Fruit fly (Drosophila melanogaster): Measurements from ENCODE around the gene Hcf.
A peak's percentile ranks its signal among the peaks of the same experiment; 100 is the strongest.

Gene Hcf

dm6 chr4:416288-416687 is 56.5 kb downstream of the Hcf start (continued):
- no peak for TF ChIP-seq dan (GFP tag; IDR thresholded peaks at IDR 0.05)
- TF ChIP-seq CG18599 (GFP tag; optimal IDR thresholded peaks at IDR 0.05) = no peak
- TF ChIP-seq BtbVII (GFP tag; optimal IDR thresholded peaks at IDR 0.05) = peak; percentile 2
- no peak for TF ChIP-seq gcm (GFP tag; optimal IDR thresholded peaks at IDR 0.05)
- no peak for TF ChIP-seq CG5180 (GFP tag; optimal IDR thresholded peaks at IDR 0.05)
- peak; percentile 8 for TF ChIP-seq HmgZ (tag; optimal IDR thresholded peaks at IDR 0.05)
- no peak for TF ChIP-seq pnt (GFP tag; optimal IDR thresholded peaks at IDR 0.05)
- TF ChIP-seq CG4424 (GFP tag; optimal IDR thresholded peaks at IDR 0.05) = no peak
- TF ChIP-seq B-H2 (GFP tag; optimal IDR thresholded peaks at IDR 0.05) = peak; percentile 33
- no peak for TF ChIP-seq CG9609 (GFP tag; optimal IDR thresholded peaks at IDR 0.05)
- peak; percentile 3 for TF ChIP-seq CG34376 (GFP tag; optimal IDR thresholded peaks at IDR 0.05)
- no peak for TF ChIP-seq CG7556 (GFP tag; optimal IDR thresholded peaks at IDR 0.05)
- no peak for TF ChIP-seq Deaf1 (tag; optimal IDR thresholded peaks at IDR 0.05)
- TF ChIP-seq CG32767 (GFP tag; IDR thresholded peaks at IDR 0.05) = no peak
- no peak for TF ChIP-seq lmd (GFP tag; IDR thresholded peaks at IDR 0.05)
- no peak for TF ChIP-seq Lpt (GFP tag; optimal IDR thresholded peaks at IDR 0.05)
- TF ChIP-seq Dfd (GFP tag; optimal IDR thresholded peaks at IDR 0.05) = no peak
- TF ChIP-seq pum (GFP tag; optimal IDR thresholded peaks at IDR 0.05) = no peak
- TF ChIP-seq CG12659 (GFP tag; optimal IDR thresholded peaks at IDR 0.05) = peak; percentile 16
- TF ChIP-seq Scr (GFP tag; IDR thresholded peaks at IDR 0.05; ENCODE audit: partially characterized antibody) = no peak
- no peak for TF ChIP-seq Atf6 (GFP tag; IDR thresholded peaks at IDR 0.05)
- TF ChIP-seq CG11085 (GFP tag; IDR thresholded peaks at IDR 0.05) = no peak
- no peak for TF ChIP-seq trh (GFP tag; optimal IDR thresholded peaks at IDR 0.05)
- no peak for TF ChIP-seq Drgx (GFP tag; IDR thresholded peaks at IDR 0.05)
- no peak for TF ChIP-seq CG6791 (GFP tag; IDR thresholded peaks at IDR 0.05; ENCODE audit: partially characterized antibody)
- no peak for TF ChIP-seq Adf1 (GFP tag; IDR thresholded peaks at IDR 0.05)
- peak; percentile 97 for TF ChIP-seq CTCF (GFP tag; optimal IDR thresholded peaks at IDR 0.05)
- no peak for TF ChIP-seq crc (GFP tag; optimal IDR thresholded peaks at IDR 0.05)
- no peak for TF ChIP-seq tup (GFP tag; optimal IDR thresholded peaks at IDR 0.05)
- no peak for TF ChIP-seq CG13624 (GFP tag; optimal IDR thresholded peaks at IDR 0.05)
- no peak for TF ChIP-seq CG14860 (GFP tag; IDR thresholded peaks at IDR 0.05; ENCODE audit: partially characterized antibody)
- TF ChIP-seq CG6654 (GFP tag; optimal IDR thresholded peaks at IDR 0.05) = no peak
- TF ChIP-seq insv (GFP tag; optimal IDR thresholded peaks at IDR 0.05) = no peak
- peak; percentile 62 for TF ChIP-seq Lhr (GFP tag; optimal IDR thresholded peaks at IDR 0.05)
- no peak for TF ChIP-seq CG11093 (GFP tag; IDR thresholded peaks at IDR 0.05)
- TF ChIP-seq knrl (GFP tag; IDR thresholded peaks at IDR 0.05; ENCODE audit: partially characterized antibody) = no peak
- TF ChIP-seq CG2875 (GFP tag; optimal IDR thresholded peaks at IDR 0.05) = no peak
- no peak for TF ChIP-seq zen2 (GFP tag; IDR thresholded peaks at IDR 0.05; ENCODE audit: partially characterized antibody)
- TF ChIP-seq Meics (GFP tag; optimal IDR thresholded peaks at IDR 0.05) = no peak
- no peak for TF ChIP-seq zfh2 (GFP tag; optimal IDR thresholded peaks at IDR 0.05)
- peak; percentile 42 for TF ChIP-seq pita (GFP tag; optimal IDR thresholded peaks at IDR 0.05)
- TF ChIP-seq CG12744 (GFP tag; optimal IDR thresholded peaks at IDR 0.05) = no peak
- no peak for TF ChIP-seq CG33213 (GFP tag; optimal IDR thresholded peaks at IDR 0.05)
- no peak for TF ChIP-seq CG6854 (GFP tag; optimal IDR thresholded peaks at IDR 0.05)
- no peak for TF ChIP-seq sqz (GFP tag; optimal IDR thresholded peaks at IDR 0.05)
- TF ChIP-seq CG4730 (GFP tag; IDR thresholded peaks at IDR 0.05) = no peak
- TF ChIP-seq Nf-YC (tag; optimal IDR thresholded peaks at IDR 0.05) = peak; percentile 49
- no peak for TF ChIP-seq Hand (GFP tag; optimal IDR thresholded peaks at IDR 0.05)
- no peak for TF ChIP-seq CG7987 (GFP tag; optimal IDR thresholded peaks at IDR 0.05)
- no peak for TF ChIP-seq cad (GFP tag; optimal IDR thresholded peaks at IDR 0.05)
- no peak for TF ChIP-seq ATbp (GFP tag; optimal IDR thresholded peaks at IDR 0.05)
- TF ChIP-seq CG32772 (GFP tag; IDR thresholded peaks at IDR 0.05) = no peak
